Fruit fly (Drosophila melanogaster) whole organism, embryonic: Measurements from ENCODE around the gene Pex5.

Source experiments
- Blimp-1 ChIP-seq: fragments of 200-800 bp; sonication (Bioruptor generic); optimal IDR thresholded peaks from 3 replicates; lab custom pipeline; 2018; ENCODE audit warnings: missing biosample characterization, missing genetic modification characterization, mild to moderate bottlenecking, moderate library complexity, missing genetic modification reagents
- Bteb2 ChIP-seq: fragments of 200-800 bp; sonication (Bioruptor generic); optimal IDR thresholded peaks from 2 replicates; lab custom pipeline; 2016; ENCODE audit warnings: missing biosample characterization, missing genetic modification characterization
- CG12236 ChIP-seq: fragments of 200-800 bp; sonication (Bioruptor generic); optimal IDR thresholded peaks from 2 replicates; lab custom pipeline; 2016; ENCODE audit warnings: missing biosample characterization, missing genetic modification characterization
- CG12391 ChIP-seq: fragments of 200-800 bp; sonication (Bioruptor generic); optimal IDR thresholded peaks from 3 replicates; lab custom pipeline; 2018; ENCODE audit warnings: missing biosample characterization, mild to moderate bottlenecking, missing genetic modification characterization, moderate library complexity
- CG14441 ChIP-seq: fragments of 200-800 bp; sonication (Bioruptor generic); IDR thresholded peaks from 2 replicates; pipeline ENCODE4 v1.3.6; 2022; ENCODE audit warnings: missing biosample characterization, missing genetic modification characterization
- CG17328 ChIP-seq: fragments of 200-800 bp; sonication (Bioruptor generic); IDR thresholded peaks from 2 replicates; pipeline ENCODE4 v1.3.6; 2022; ENCODE audit warnings: missing biosample characterization, missing genetic modification characterization
- CG17612 ChIP-seq: fragments of 200-800 bp; sonication (Bioruptor generic); IDR thresholded peaks from 2 replicates; pipeline ENCODE4 v1.3.6; 2022; ENCODE audit warnings: missing biosample characterization, missing genetic modification characterization
- CG1792 ChIP-seq: fragments of 200-800 bp; sonication (Bioruptor generic); optimal IDR thresholded peaks from 2 replicates; lab custom pipeline; 2016; ENCODE audit warnings: missing biosample characterization, missing genetic modification characterization
- CG2199 ChIP-seq: fragments of 200-800 bp; sonication (Bioruptor generic); IDR thresholded peaks from 3 replicates; pipeline ENCODE4 v1.3.6; 2022; ENCODE audit warnings: missing biosample characterization, missing genetic modification characterization
- CG30403 ChIP-seq: fragments of 200-800 bp; sonication (Bioruptor generic); optimal IDR thresholded peaks from 3 replicates; lab custom pipeline; 2016; ENCODE audit warnings: missing biosample characterization, missing genetic modification characterization
- CG32532 ChIP-seq: fragments of 200-800 bp; sonication (Bioruptor generic); IDR thresholded peaks from 2 replicates; pipeline ENCODE4 v1.3.6; 2022; ENCODE audit warnings: missing biosample characterization, missing genetic modification characterization
- CG32767 ChIP-seq: fragments of 200-800 bp; sonication (Bioruptor generic); IDR thresholded peaks from 2 replicates; pipeline ENCODE4 v1.3.6; 2022; ENCODE audit warnings: missing biosample characterization, missing genetic modification characterization
- CG34224 ChIP-seq: fragments of 200-800 bp; sonication (Bioruptor generic); IDR thresholded peaks from 3 replicates; pipeline ENCODE4 v1.3.6; 2022; ENCODE audit warnings: missing biosample characterization, missing genetic modification characterization; ENCODE audit not compliant: partially characterized antibody
- CG34376 ChIP-seq: fragments of 200-800 bp; sonication (Bioruptor generic); optimal IDR thresholded peaks from 2 replicates; lab custom pipeline; 2018; ENCODE audit warnings: missing biosample characterization, mild to moderate bottlenecking, missing genetic modification characterization
- CG3726 ChIP-seq: fragments of 200-800 bp; sonication (Bioruptor generic); IDR thresholded peaks from 3 replicates; pipeline ENCODE4, ENCODE4 v1.3.6; 2022; ENCODE audit warnings: missing biosample characterization, missing genetic modification characterization
- CG6689 ChIP-seq: fragments of 200-800 bp; sonication (Bioruptor generic); IDR thresholded peaks from 2 replicates; pipeline ENCODE4 v1.3.6; 2022; ENCODE audit warnings: missing biosample characterization, missing genetic modification characterization
- CG7357 ChIP-seq: fragments of 200-800 bp; sonication (Bioruptor generic); IDR thresholded peaks from 3 replicates; pipeline ENCODE4 v1.3.6; 2022; ENCODE audit warnings: missing biosample characterization, missing genetic modification characterization
- CG8388 ChIP-seq: fragments of 200-800 bp; sonication (Bioruptor generic); optimal IDR thresholded peaks from 2 replicates; lab custom pipeline; 2019; ENCODE audit warnings: missing biosample characterization, mild to moderate bottlenecking, missing genetic modification characterization, moderate library complexity
- CTCF ChIP-seq: fragments of 200-800 bp; sonication (Bioruptor generic); optimal IDR thresholded peaks from 2 replicates; lab custom pipeline; 2017; ENCODE audit warnings: missing biosample characterization, mild to moderate bottlenecking, missing genetic modification characterization, moderate library complexity
- Dek ChIP-seq: fragments of 200-800 bp; sonication (Bioruptor generic); optimal IDR thresholded peaks from 3 replicates; lab custom pipeline; 2019; ENCODE audit warnings: missing biosample characterization, mild to moderate bottlenecking, missing genetic modification characterization, moderate library complexity
- Doc3 ChIP-seq: fragments of 200-800 bp; sonication (Bioruptor generic); IDR thresholded peaks from 3 replicates; pipeline ENCODE4 v1.3.6; 2022; ENCODE audit warnings: missing biosample characterization, missing genetic modification characterization; ENCODE audit not compliant: partially characterized antibody
- Dp ChIP-seq: fragments of 200-800 bp; sonication (Bioruptor generic); optimal IDR thresholded peaks from 2 replicates; lab custom pipeline; 2018; ENCODE audit warnings: missing biosample characterization, mild to moderate bottlenecking, missing genetic modification characterization, moderate library complexity
- Ets97D ChIP-seq: fragments of 200-800 bp; sonication (Bioruptor generic); optimal IDR thresholded peaks from 3 replicates; lab custom pipeline; 2016; ENCODE audit warnings: missing biosample characterization, missing genetic modification characterization
- H15 ChIP-seq: fragments of 200-800 bp; sonication (Bioruptor generic); IDR thresholded peaks from 3 replicates; pipeline ENCODE4 v1.3.6; 2022; ENCODE audit warnings: missing biosample characterization, missing genetic modification characterization
- Hr39 ChIP-seq: fragments of >200 bp; optimal IDR thresholded peaks from 2 replicates; lab custom pipeline; 2017
- Hr78 ChIP-seq, 2 experiments: fragments of 200-800 bp in 1 of 2; fragments of >200 bp in 1 of 2; sonication (Bioruptor generic) in 1 of 2; optimal IDR thresholded peaks; 2 replicates each; lab custom pipeline; 2017 to 2019; ENCODE audit warnings: missing biosample characterization in 2 of 2, missing genetic modification characterization in 2 of 2, mild to moderate bottlenecking in 1 of 2, moderate library complexity in 1 of 2
- NFAT ChIP-seq: fragments of 200-800 bp; sonication (Bioruptor generic); IDR thresholded peaks from 2 replicates; pipeline ENCODE4 v1.3.6; 2022; ENCODE audit warnings: missing biosample characterization, missing genetic modification characterization
- Neu2 ChIP-seq: fragments of 200-800 bp; sonication (Bioruptor generic); optimal IDR thresholded peaks from 3 replicates; lab custom pipeline; 2016; ENCODE audit warnings: missing biosample characterization, missing genetic modification characterization, borderline replicate concordance
- Nf-YC ChIP-seq: fragments of 200-800 bp; optimal IDR thresholded peaks from 3 replicates; lab custom pipeline; 2019; ENCODE audit warnings: missing biosample characterization, mild to moderate bottlenecking, missing genetic modification characterization, moderate library complexity
- Ptx1 ChIP-seq: fragments of 200-800 bp; sonication (Bioruptor generic); IDR thresholded peaks from 2 replicates; pipeline ENCODE4 v1.3.6; 2022; ENCODE audit warnings: missing biosample characterization, missing genetic modification characterization
- Rfx ChIP-seq: fragments of 200-800 bp; sonication (Bioruptor generic); IDR thresholded peaks from 2 replicates; pipeline ENCODE4 v1.3.6; 2022; ENCODE audit warnings: missing biosample characterization, missing genetic modification characterization
- Xbp1 ChIP-seq: fragments of 200-800 bp; sonication (Bioruptor generic); optimal IDR thresholded peaks from 3 replicates; lab custom pipeline; 2016; ENCODE audit warnings: missing biosample characterization, mild to moderate bottlenecking, missing genetic modification characterization
- aop ChIP-seq: fragments of 200-800 bp; sonication (Bioruptor generic); IDR thresholded peaks from 2 replicates; pipeline ENCODE4 v1.3.6; 2022; ENCODE audit warnings: missing biosample characterization, missing genetic modification characterization
- chinmo ChIP-seq: fragments of 200-800 bp; sonication (Bioruptor generic); IDR thresholded peaks from 4 replicates; pipeline ENCODE4 v1.3.6; 2022; ENCODE audit warnings: missing biosample characterization, missing genetic modification characterization; ENCODE audit not compliant: partially characterized antibody
- dati ChIP-seq: fragments of 200-800 bp; sonication (Bioruptor generic); IDR thresholded peaks from 2 replicates; pipeline ENCODE4 v1.3.6; 2022; ENCODE audit warnings: missing biosample characterization, missing genetic modification characterization
- dmrt11E ChIP-seq: fragments of 200-800 bp; sonication (Bioruptor generic); optimal IDR thresholded peaks from 3 replicates; lab custom pipeline; 2018; ENCODE audit warnings: missing biosample characterization, mild to moderate bottlenecking, missing genetic modification characterization, moderate library complexity
- gcm ChIP-seq: fragments of 200-800 bp; sonication (Bioruptor generic); optimal IDR thresholded peaks from 2 replicates; lab custom pipeline; 2019; ENCODE audit warnings: missing biosample characterization, mild to moderate bottlenecking, missing genetic modification characterization, moderate library complexity
- gcm2 ChIP-seq: fragments of 200-800 bp; sonication (Bioruptor generic); optimal IDR thresholded peaks from 2 replicates; lab custom pipeline; 2016; ENCODE audit warnings: missing biosample characterization, missing genetic modification characterization
- mam ChIP-seq: fragments of 200-800 bp; sonication (Bioruptor generic); optimal IDR thresholded peaks from 3 replicates; lab custom pipeline; 2016; ENCODE audit warnings: missing biosample characterization, missing genetic modification characterization
- org-1 ChIP-seq: fragments of 200-800 bp; sonication (Bioruptor generic); optimal IDR thresholded peaks from 2 replicates; lab custom pipeline; 2017; ENCODE audit warnings: missing biosample characterization, missing genetic modification characterization
- otp ChIP-seq: fragments of 200-800 bp; sonication (Bioruptor generic); IDR thresholded peaks from 3 replicates; pipeline ENCODE4, ENCODE4 v1.3.6; 2022; ENCODE audit warnings: missing biosample characterization, missing genetic modification characterization
- pan ChIP-seq, 4 experiments: fragments of >200 bp in 3 of 4; fragments of 200-800 bp in 1 of 4; sonication (Bioruptor generic) in 1 of 4; optimal IDR thresholded peaks in 3 of 4; IDR thresholded peaks in 1 of 4; 2 replicates each; pipeline versions ENCODE4 v1.3.6 to Lab custom; 2017 to 2022; ENCODE audit warnings: missing biosample characterization in 2 of 4, missing genetic modification characterization in 2 of 4, mixed read lengths in 1 of 4
- psq ChIP-seq: fragments of 200-800 bp; sonication (Bioruptor generic); optimal IDR thresholded peaks from 2 replicates; lab custom pipeline; 2017; ENCODE audit warnings: missing biosample characterization, missing genetic modification characterization
- salm ChIP-seq: fragments of 200-800 bp; sonication (Bioruptor generic); optimal IDR thresholded peaks from 2 replicates; lab custom pipeline; 2018; ENCODE audit warnings: missing biosample characterization, mild to moderate bottlenecking, missing genetic modification characterization
- sd ChIP-seq: fragments of 200-800 bp; sonication (Bioruptor generic); optimal IDR thresholded peaks from 3 replicates; lab custom pipeline; 2018; ENCODE audit warnings: missing biosample characterization, mild to moderate bottlenecking, missing genetic modification characterization, moderate library complexity
- sens ChIP-seq: fragments of 200-800 bp; sonication (Bioruptor generic); peaks from one replicate; lab custom pipeline; 2016; ENCODE audit warnings: missing biosample characterization, missing genetic modification characterization
- sna ChIP-seq: fragments of 200-800 bp; sonication (Bioruptor generic); IDR thresholded peaks from 2 replicates; pipeline ENCODE4 v1.3.6; 2022; ENCODE audit warnings: missing biosample characterization, missing genetic modification characterization; ENCODE audit not compliant: partially characterized antibody
- sug ChIP-seq: fragments of 200-800 bp; optimal IDR thresholded peaks from 2 replicates; lab custom pipeline; 2019; ENCODE audit warnings: missing biosample characterization, mild to moderate bottlenecking, missing genetic modification characterization, moderate library complexity
- tgo ChIP-seq: fragments of 200-800 bp; sonication (Bioruptor generic); IDR thresholded peaks from 3 replicates; pipeline ENCODE4 v1.3.6; 2022; ENCODE audit warnings: missing biosample characterization, missing genetic modification characterization
- toy ChIP-seq: fragments of 200-800 bp; sonication (Bioruptor generic); IDR thresholded peaks from 2 replicates; pipeline ENCODE4 v1.3.6; 2022; ENCODE audit warnings: missing biosample characterization, missing genetic modification characterization
- tx ChIP-seq: fragments of 200-800 bp; sonication (Bioruptor generic); optimal IDR thresholded peaks from 2 replicates; lab custom pipeline; 2016; ENCODE audit warnings: missing biosample characterization, missing genetic modification characterization
- vnd ChIP-seq: fragments of 200-800 bp; sonication (Bioruptor generic); IDR thresholded peaks from 3 replicates; pipeline ENCODE4 v1.3.6; 2022; ENCODE audit warnings: missing biosample characterization, missing genetic modification characterization; ENCODE audit not compliant: partially characterized antibody
- zfh1 ChIP-seq: fragments of 200-800 bp; sonication (Bioruptor generic); IDR thresholded peaks from 3 replicates; pipeline ENCODE4 v1.3.6; 2022; ENCODE audit warnings: missing biosample characterization, missing genetic modification characterization

The Pex5 gene

DNA sequence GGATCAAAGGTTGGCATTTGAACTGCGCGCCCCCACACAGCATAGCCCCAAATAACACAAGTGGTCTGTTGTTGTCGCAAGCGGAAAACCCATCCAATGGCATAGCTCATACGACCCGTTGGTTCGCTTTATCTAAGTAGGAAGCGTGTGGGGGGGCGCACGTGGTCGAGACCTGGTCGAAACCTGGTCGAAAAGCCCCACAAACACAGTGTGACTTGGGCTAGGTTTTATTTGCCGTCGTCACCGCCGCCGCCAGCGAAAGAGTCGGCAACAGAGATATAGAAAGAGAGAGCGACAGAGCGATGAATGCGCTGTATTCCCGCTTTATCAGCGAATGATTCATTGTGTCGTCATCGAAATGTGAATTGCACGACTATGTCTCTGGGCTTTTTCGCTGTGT, 26.0 kb downstream of the Pex5 start (continued):
- TF ChIP-seq Nf-YC (tag; lab: Kevin White, UChicago) (peak; percentile 65), psq (GFP tag; lab: Kevin White, UChicago) (no peak), H15 (GFP tag; lab: Robert Waterston, UW) (no peak), pan (optimal IDR thresholded peaks at IDR 0.05; lab: Kevin White, UChicago) (no peak), pan (GFP tag; optimal IDR thresholded peaks at IDR 0.05 in 1 of 2, IDR thresholded peaks at IDR 0.05 in 1 of 2) (no peak), dmrt11E (tag; lab: Kevin White, UChicago) (no peak), sens (GFP tag; lab: Kevin White, UChicago) (no peak), CG12391 (no peak), gcm2 (GFP tag; lab: Kevin White, UChicago) (no peak), Blimp-1 (GFP tag; lab: Kevin White, UChicago) (peak; percentile 22), CG34376 (GFP tag; lab: Kevin White, UChicago) (peak; percentile 47), Dek (tag; lab: Kevin White, UChicago) (no peak), otp (GFP tag; lab: Robert Waterston, UW) (no peak), CG34224 (no peak), Ets97D (GFP tag; lab: Kevin White, UChicago) (no peak), CG17328 (GFP tag; lab: Robert Waterston, UW) (no peak), gcm (GFP tag; lab: Kevin White, UChicago) (no peak), sug (peak; percentile 98), chinmo (0 out of 4 replicates have a peak, but pooled peaks have one; percentile 48), tx (GFP tag; lab: Kevin White, UChicago) (no peak), Doc3 (no peak), sd (tag; lab: Kevin White, UChicago) (peak; percentile 81), CG14441 (no peak), CG17612 (GFP tag; lab: Robert Waterston, UW) (no peak), Xbp1 (GFP tag; lab: Kevin White, UChicago) (no peak), NFAT (GFP tag; lab: Robert Waterston, UW) (no peak), org-1 (GFP tag; lab: Kevin White, UChicago) (no peak), CG8388 (GFP tag; lab: Kevin White, UChicago) (no peak), zfh1 (GFP tag; lab: Robert Waterston, UW) (no peak), aop (GFP tag; lab: Robert Waterston, UW) (no peak), salm (no peak), Ptx1 (GFP tag; lab: Robert Waterston, UW) (no peak), sna (no peak), toy (GFP tag; lab: Robert Waterston, UW) (no peak), CG6689 (GFP tag; lab: Robert Waterston, UW) (no peak), CG3726 (GFP tag; lab: Robert Waterston, UW) (no peak), CG32767 (GFP tag; lab: Robert Waterston, UW) (no peak), CG2199 (GFP tag; lab: Robert Waterston, UW) (no peak), Hr78 (GFP tag; optimal IDR thresholded peaks at IDR 0.05; lab: Kevin White, UChicago) (peak in 1 of 2 experiments; percentile 93), CG32532 (GFP tag; lab: Robert Waterston, UW) (no peak), CG7357 (no peak), Neu2 (GFP tag; lab: Kevin White, UChicago) (no peak), CG30403 (GFP tag; lab: Kevin White, UChicago) (no peak), CTCF (GFP tag; lab: Kevin White, UChicago) (no peak), Hr39 (no peak), Bteb2 (no peak), Dp (no peak), tgo (peak; percentile 16; the same call in 1 of the 3 replicates), Rfx (GFP tag; lab: Robert Waterston, UW) (no peak), vnd (GFP tag; lab: Robert Waterston, UW) (no peak), CG12236 (GFP tag; lab: Kevin White, UChicago) (no peak), CG1792 (GFP tag; lab: Kevin White, UChicago) (no peak), mam (GFP tag; lab: Kevin White, UChicago) (no peak), dati (GFP tag; lab: Robert Waterston, UW) (no peak)
